Worm (Caenorhabditis elegans) whole organism, L4/young adult: ENCODE results near the gene F57B9.1.

Experiments
- dao-5 ChIP-seq: sonication (generic microtip); optimal IDR thresholded peaks from 2 replicates; lab custom pipeline; 2016; ENCODE audit warnings: missing genotype, missing genetic modification characterization, moderate library complexity, missing compliant biosample characterization
- him-1 ChIP-seq: sonication (generic microtip); optimal IDR thresholded peaks from 2 replicates; lab custom pipeline; 2016; ENCODE audit warnings: missing genotype, missing genetic modification reagents, missing genetic modification characterization, missing compliant biosample characterization

- TF ChIP-seq dao-5 (tag; lab: Kevin White, UChicago) (no peak), him-1 (tag; lab: Kevin White, UChicago) (no peak)
Measured at ce11 chrIII:6939523-6939922, 22.4 kb upstream of the F57B9.1 start, which contains the start of gene F57B9.3.
